Worm (Caenorhabditis elegans) whole organism, late embryonic: ENCODE measurements around the gene ZK652.8.

Experiments used
- ceh-34 ChIP-seq: sonication (generic microtip); optimal IDR thresholded peaks from 2 replicates; lab custom pipeline; 2016; ENCODE audit warnings: mild to moderate bottlenecking, missing genetic modification characterization, missing compliant biosample characterization
- pha-2 ChIP-seq: sonication (generic microtip); optimal IDR thresholded peaks from 2 replicates; lab custom pipeline; 2017; ENCODE audit warnings: mild to moderate bottlenecking, missing genetic modification characterization, missing compliant biosample characterization
- unc-86 ChIP-seq: sonication (generic microtip); optimal IDR thresholded peaks from 2 replicates; lab custom pipeline; 2016; ENCODE audit warnings: missing genetic modification characterization, missing compliant biosample characterization
- ztf-16 ChIP-seq: sonication (generic microtip); optimal IDR thresholded peaks from 2 replicates; lab custom pipeline; 2017; ENCODE audit warnings: missing genetic modification characterization, missing compliant biosample characterization

DNA sequence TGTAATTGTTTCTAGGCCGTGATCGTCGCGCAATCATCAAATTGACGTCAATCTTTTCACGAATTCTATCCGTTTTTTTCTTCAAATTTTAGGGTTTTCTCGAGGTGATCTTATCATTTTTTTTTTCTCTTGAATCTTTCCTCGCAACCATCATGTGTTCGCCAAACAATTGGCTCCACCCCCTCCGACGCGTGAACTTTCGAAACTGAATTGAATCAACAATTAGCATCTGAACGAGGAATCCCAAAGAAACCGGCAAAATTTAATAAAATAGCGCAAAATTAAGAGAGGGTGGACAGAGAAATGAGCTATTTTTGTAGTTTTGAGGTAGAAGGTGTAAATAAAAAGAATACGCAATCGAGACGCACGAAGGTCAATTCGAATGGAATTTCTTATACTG, 29.3 kb upstream of the ZK652.8 start:
- TF ChIP-seq unc-86 (tag; lab: Kevin White, UChicago) (no peak), ztf-16 (tag; lab: Kevin White, UChicago) (no peak), pha-2 (tag; lab: Kevin White, UChicago) (no peak), ceh-34 (tag; lab: Kevin White, UChicago) (no peak)
